Fruit fly (Drosophila melanogaster): ENCODE results near the gene Pfdn2.
A peak's percentile ranks its signal among the peaks of the same experiment; 100 is the strongest.

Gene Pfdn2

dm6 chr3L:11093046-11093520 lies 18.9 kb upstream of the Pfdn2 start, which contains the start of gene JIL-1 (continued):
- peak; percentile 41 for TF ChIP-seq topi (GFP tag; optimal IDR thresholded peaks at IDR 0.05)
- peak; percentile 55 for TF ChIP-seq Smox (GFP tag; optimal IDR thresholded peaks at IDR 0.05)
- TF ChIP-seq CG6276 (GFP tag; optimal IDR thresholded peaks at IDR 0.05), result no peak
- TF ChIP-seq CG16779 (tag; optimal IDR thresholded peaks at IDR 0.05), result no peak
- peak; percentile 76 for TF ChIP-seq svp (GFP tag)
- peak; percentile 2 for TF ChIP-seq CG34406 (GFP tag; optimal IDR thresholded peaks at IDR 0.05)
- TF ChIP-seq fd59A (GFP tag; optimal IDR thresholded peaks at IDR 0.05), result no peak
- TF ChIP-seq CG7368 (GFP tag; optimal IDR thresholded peaks at IDR 0.05), result peak; percentile 20
- no peak for TF ChIP-seq CG1621 (tag; optimal IDR thresholded peaks at IDR 0.05)
- TF ChIP-seq CG10631 (GFP tag; optimal IDR thresholded peaks at IDR 0.05), result peak; percentile 53
- no peak for TF ChIP-seq CG11762 (GFP tag; optimal IDR thresholded peaks at IDR 0.05; ENCODE audit: insufficient read depth)
- peak; percentile 50 for TF ChIP-seq Ets21C (GFP tag; optimal IDR thresholded peaks at IDR 0.05)
- TF ChIP-seq Eip75B (GFP tag; optimal IDR thresholded peaks at IDR 0.05), result peak; percentile 41
- TF ChIP-seq CG31627 (GFP tag; optimal IDR thresholded peaks at IDR 0.05), result peak; percentile 56
- no peak for TF ChIP-seq CG4318 (GFP tag; optimal IDR thresholded peaks at IDR 0.05)
- no peak for TF ChIP-seq spab (GFP tag; optimal IDR thresholded peaks at IDR 0.05)
- TF ChIP-seq CG6163 (GFP tag; IDR thresholded peaks at IDR 0.05), result peak; percentile 64
- TF ChIP-seq eg (GFP tag; IDR thresholded peaks at IDR 0.05), result peak; percentile 62
- peak; percentile 41 for TF ChIP-seq achi (GFP tag; optimal IDR thresholded peaks at IDR 0.05)
- TF ChIP-seq pdm3 (GFP tag; optimal IDR thresholded peaks at IDR 0.05), result peak; percentile 57
- peak in 1 of 2 experiments; percentile 26 for TF ChIP-seq ss (GFP tag; optimal IDR thresholded peaks at IDR 0.05)
- TF ChIP-seq CG15336 (GFP tag; IDR thresholded peaks at IDR 0.05), result peak; percentile 45; the same call in 1 of the 2 replicates
- no peak for TF ChIP-seq CG6854 (GFP tag; optimal IDR thresholded peaks at IDR 0.05)
- TF ChIP-seq Eip93F (GFP tag; optimal IDR thresholded peaks at IDR 0.05), result peak; percentile 52

DNA sequence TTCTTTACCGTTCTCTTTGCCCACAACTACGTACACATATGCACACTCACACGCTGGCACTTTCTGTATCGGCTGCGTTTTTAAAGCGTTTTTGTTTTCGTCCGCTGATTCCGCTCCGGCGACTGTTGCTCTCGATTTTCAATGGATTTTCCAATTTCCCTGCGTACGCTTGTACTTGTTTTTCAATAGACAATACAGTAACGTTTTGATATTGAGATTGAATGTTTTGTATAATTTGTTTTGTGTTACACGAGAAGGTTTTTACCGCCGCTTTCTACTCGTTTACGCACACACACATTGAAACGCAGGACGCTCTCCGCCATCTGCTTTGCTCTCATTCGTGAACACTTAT lies 18.4 kb upstream of the Pfdn2 start:
- TF ChIP-seq CG16779 (tag; optimal IDR thresholded peaks at IDR 0.05) (no peak), Hr38 (GFP tag; optimal IDR thresholded peaks at IDR 0.05) (no peak), achi (GFP tag; optimal IDR thresholded peaks at IDR 0.05) (no peak), Ets21C (GFP tag; optimal IDR thresholded peaks at IDR 0.05) (no peak), vri (GFP tag; optimal IDR thresholded peaks at IDR 0.05) (peak; percentile 28)

dm6 chr3L:11091943-11092609 lies 17.9 kb upstream of the Pfdn2 start:
- TF ChIP-seq CG34406 (GFP tag; optimal IDR thresholded peaks at IDR 0.05), result peak; percentile 21
- TF ChIP-seq svp (GFP tag), result peak; percentile 73
- TF ChIP-seq Hr39 (GFP tag; optimal IDR thresholded peaks at IDR 0.05), result peak; percentile 59
- TF ChIP-seq net (GFP tag; optimal IDR thresholded peaks at IDR 0.05), result peak; percentile 45
- TF ChIP-seq ss (GFP tag; optimal IDR thresholded peaks at IDR 0.05), result peak; percentile 21 to 52
- TF ChIP-seq Eip78C (GFP tag), result peak; percentile 84
- peak; percentile 7 to 28 for TF ChIP-seq salr (GFP tag; optimal IDR thresholded peaks at IDR 0.05)
- TF ChIP-seq Sox15 (GFP tag; optimal IDR thresholded peaks at IDR 0.05), result peak; percentile 14
- peak; percentile 57 for TF ChIP-seq acj6 (GFP tag; optimal IDR thresholded peaks at IDR 0.05)
- TF ChIP-seq CG8319 (GFP tag; optimal IDR thresholded peaks at IDR 0.05), result peak; percentile 59
- peak; percentile 23; the same call in 1 of the 2 replicates for TF ChIP-seq Gug (GFP tag; IDR thresholded peaks at IDR 0.05)
- TF ChIP-seq Blimp-1 (GFP tag; optimal IDR thresholded peaks at IDR 0.05), result peak; percentile 15
- peak; percentile 35 for TF ChIP-seq spab (GFP tag; optimal IDR thresholded peaks at IDR 0.05)
- peak; percentile 48 for TF ChIP-seq CG9139 (GFP tag; optimal IDR thresholded peaks at IDR 0.05)
- peak; percentile 33 for TF ChIP-seq CG10669 (GFP tag; optimal IDR thresholded peaks at IDR 0.05)
- TF ChIP-seq CG3919 (GFP tag; optimal IDR thresholded peaks at IDR 0.05), result peak; percentile 79
- TF ChIP-seq vri (GFP tag; optimal IDR thresholded peaks at IDR 0.05), result peak; percentile 95
- peak; percentile 56 for TF ChIP-seq Sox102F (GFP tag; optimal IDR thresholded peaks at IDR 0.05)
- peak; percentile 59 for TF ChIP-seq Smox (GFP tag; optimal IDR thresholded peaks at IDR 0.05)
- TF ChIP-seq CG6854 (GFP tag; optimal IDR thresholded peaks at IDR 0.05), result peak; percentile 18
- TF ChIP-seq CG11294 (GFP tag; IDR thresholded peaks at IDR 0.05), result 0 out of 2 replicates have a peak, but pooled peaks have one; percentile 9
- peak; percentile 9 for TF ChIP-seq Lpt (GFP tag; optimal IDR thresholded peaks at IDR 0.05)
- TF ChIP-seq CG32006 (GFP tag; optimal IDR thresholded peaks at IDR 0.05), result peak; percentile 37
- TF ChIP-seq esn (GFP tag; optimal IDR thresholded peaks at IDR 0.05), result peak; percentile 74
- TF ChIP-seq CG16779 (tag; optimal IDR thresholded peaks at IDR 0.05), result peak; percentile 19
- TF ChIP-seq CG1621 (tag; optimal IDR thresholded peaks at IDR 0.05), result peak; percentile 21
- no peak for TF ChIP-seq CG4318 (GFP tag; optimal IDR thresholded peaks at IDR 0.05)
- peak; percentile 41 for TF ChIP-seq CG3032 (tag; optimal IDR thresholded peaks at IDR 0.05)
- peak; percentile 7 for TF ChIP-seq Hr4 (GFP tag; optimal IDR thresholded peaks at IDR 0.05)
- peak; percentile 66 for TF ChIP-seq pdm3 (GFP tag; optimal IDR thresholded peaks at IDR 0.05)
- no peak for TF ChIP-seq CG6276 (GFP tag; optimal IDR thresholded peaks at IDR 0.05)
